Worm (Caenorhabditis elegans) whole organism, late embryonic: ENCODE measurements around the gene pho-6.

ENCODE experiments used
- F13H6.1 ChIP-seq: sonication (generic microtip); optimal IDR thresholded peaks from 2 replicates; lab custom pipeline; 2016; ENCODE audit warnings: missing genetic modification characterization, missing compliant biosample characterization
- ama-1 ChIP-seq: fragments of 150-350 bp; optimal IDR thresholded peaks from 2 replicates; lab custom pipeline; 2014
- ceh-2 ChIP-seq: sonication (generic microtip); optimal IDR thresholded peaks from 2 replicates; lab custom pipeline; 2016; ENCODE audit warnings: missing genotype, missing genetic modification characterization, missing compliant biosample characterization
- fkh-10 ChIP-seq: fragments of 150-350 bp; optimal IDR thresholded peaks from 2 replicates; lab custom pipeline; 2014; ENCODE audit warnings: missing biosample characterization, missing genetic modification reagents, missing genetic modification characterization
- hlh-15 ChIP-seq: sonication (generic microtip); optimal IDR thresholded peaks from 2 replicates; lab custom pipeline; 2016; ENCODE audit warnings: missing genetic modification characterization, missing compliant biosample characterization
- nfya-1 ChIP-seq: sonication (generic microtip); optimal IDR thresholded peaks from 2 replicates; lab custom pipeline; 2017; ENCODE audit warnings: missing genetic modification characterization, mild to moderate bottlenecking, missing compliant biosample characterization, antibody characterized with exemption, moderate library complexity
- pag-3 ChIP-seq: sonication (generic microtip); optimal IDR thresholded peaks from 2 replicates; lab custom pipeline; 2016; ENCODE audit warnings: missing compliant biosample characterization, missing genetic modification characterization, borderline replicate concordance
- pat-9 ChIP-seq: fragments of 200-800 bp; sonication (Bioruptor generic); optimal IDR thresholded peaks from 2 replicates; lab custom pipeline; 2018; ENCODE audit warnings: mild to moderate bottlenecking, missing genetic modification characterization, moderate library complexity, missing compliant biosample characterization
- pha-4 ChIP-seq: fragments of 150-350 bp; optimal IDR thresholded peaks from 2 replicates; lab custom pipeline; 2018; ENCODE audit warnings: missing biosample characterization, missing genetic modification reagents, missing genetic modification characterization
- unc-55 ChIP-seq: sonication (generic microtip); optimal IDR thresholded peaks from 2 replicates; lab custom pipeline; 2017; ENCODE audit warnings: missing biosample characterization, missing genetic modification reagents, missing genetic modification characterization
- unc-86 ChIP-seq: sonication (generic microtip); optimal IDR thresholded peaks from 2 replicates; lab custom pipeline; 2016; ENCODE audit warnings: missing genetic modification characterization, missing compliant biosample characterization

DNA sequence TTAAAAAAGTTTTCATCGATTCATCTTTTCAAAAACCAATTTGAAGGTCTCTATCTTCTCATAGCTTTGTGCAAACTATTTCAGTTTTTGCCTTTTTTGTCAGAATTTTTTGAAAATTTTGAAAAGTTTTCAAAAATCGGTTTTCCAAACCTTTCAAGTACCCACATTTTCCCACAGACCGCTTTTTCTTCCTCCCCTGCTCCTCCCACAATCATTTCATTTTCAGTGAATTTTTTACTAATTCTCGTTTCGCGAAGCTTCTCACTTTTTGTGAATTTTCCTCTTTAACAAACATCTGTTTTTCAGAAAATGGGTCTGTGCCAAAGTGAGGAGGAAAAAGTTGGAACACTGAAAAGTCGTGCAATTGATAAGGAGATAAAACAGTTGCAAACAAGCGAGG, 23.6 kb downstream of the pho-6 start, which contains the start of gene gpa-2:
- TF ChIP-seq F13H6.1 (tag; lab: Kevin White, UChicago) (no peak), pha-4 (tag; lab: Kevin White, UChicago) (no peak), pat-9 (no peak), ama-1 (no peak), hlh-15 (tag; lab: Kevin White, UChicago) (no peak), unc-55 (GFP tag; lab: Kevin White, UChicago) (no peak), ceh-2 (tag; lab: Kevin White, UChicago) (no peak), fkh-10 (GFP tag; lab: Kevin White, UChicago) (no peak), nfya-1 (tag; lab: Kevin White, UChicago) (no peak), unc-86 (tag; lab: Kevin White, UChicago) (no peak), pag-3 (no peak)
